Worm (Caenorhabditis elegans): ENCODE data around the gene Y17G7B.20.

ce11 chrII:11930132-11930531 lies 49.5 kb downstream of the Y17G7B.20 start:
- TF ChIP-seq nhr-77 (tag; optimal IDR thresholded peaks at IDR 0.05): no peak
- no peak for TF ChIP-seq unc-130 (GFP tag; optimal IDR thresholded peaks at IDR 0.05)
- TF ChIP-seq mdt-29 (GFP tag; IDR thresholded peaks at IDR 0.05): no peak
- TF ChIP-seq hlh-30 (tag; optimal IDR thresholded peaks at IDR 0.05; ENCODE audit: insufficient read depth): no peak
- TF ChIP-seq ces-1 (GFP tag; optimal IDR thresholded peaks at IDR 0.05): no peak
- no peak for TF ChIP-seq tra-1 (GFP tag; IDR thresholded peaks at IDR 0.05)
- TF ChIP-seq lin-15B (tag; optimal IDR thresholded peaks at IDR 0.05): no peak
- TF ChIP-seq dmd-8 (GFP tag; IDR thresholded peaks at IDR 0.05): no peak

Measured in whole organism, L4 larva.